Fruit fly (Drosophila melanogaster) whole organism, wandering third instar larva: Measurements from ENCODE around the gene CG4080.

Source experiments
- Abd-B ChIP-seq: fragments of >200 bp; optimal IDR thresholded peaks from 2 replicates; lab custom pipeline; 2017; ENCODE audit warnings: missing biosample characterization, missing genetic modification characterization
- CG32264 ChIP-seq: fragments of 200-800 bp; sonication (Bioruptor generic); optimal IDR thresholded peaks from 2 replicates; lab custom pipeline; 2016; ENCODE audit warnings: missing biosample characterization, missing genetic modification characterization
- CG9705 ChIP-seq: fragments of 200-800 bp; sonication (Bioruptor generic); optimal IDR thresholded peaks from 2 replicates; lab custom pipeline; 2018; ENCODE audit warnings: missing biosample characterization, mild to moderate bottlenecking, missing genetic modification characterization
- CrebA ChIP-seq: fragments of 200-800 bp; sonication (Bioruptor generic); optimal IDR thresholded peaks from 2 replicates; lab custom pipeline; 2016; ENCODE audit warnings: missing biosample characterization, mild to moderate bottlenecking, missing genetic modification characterization, borderline replicate concordance
- Dfd ChIP-seq: fragments of >200 bp; optimal IDR thresholded peaks from 2 replicates; lab custom pipeline; 2017; ENCODE audit warnings: missing biosample characterization, missing genetic modification characterization
- Dif ChIP-seq: fragments of 200-275, 200-300 bp; sonication (Bioruptor generic); optimal IDR thresholded peaks from 2 replicates; lab custom pipeline; 2018; ENCODE audit warnings: missing biosample characterization, missing genetic modification characterization; ENCODE audit not compliant: partially characterized antibody
- GATAd ChIP-seq: sonication (Bioruptor generic); optimal IDR thresholded peaks from 2 replicates; lab custom pipeline; 2016; ENCODE audit warnings: missing biosample characterization, missing genetic modification characterization
- HLH106 ChIP-seq: fragments of 200-800 bp; optimal IDR thresholded peaks from 3 replicates; lab custom pipeline; 2019; ENCODE audit warnings: missing biosample characterization, mild to moderate bottlenecking, missing genetic modification characterization, moderate library complexity
- Hnf4 ChIP-seq: fragments of 200-800 bp; sonication (Bioruptor generic); optimal IDR thresholded peaks from 2 replicates; lab custom pipeline; 2016; ENCODE audit warnings: missing biosample characterization, mild to moderate bottlenecking, missing genetic modification characterization
- Hr78 ChIP-seq: fragments of >200 bp; optimal IDR thresholded peaks from 2 replicates; lab custom pipeline; 2017; ENCODE audit warnings: missing biosample characterization, missing genetic modification characterization
- Hr83 ChIP-seq: fragments of 200-300 bp; sonication (Bioruptor generic); optimal IDR thresholded peaks from 2 replicates; lab custom pipeline; 2016; ENCODE audit warnings: missing biosample characterization, mild to moderate bottlenecking, missing genetic modification characterization, moderate library complexity; ENCODE audit not compliant: poor library complexity, severe bottlenecking
- Jra ChIP-seq: sonication (Bioruptor generic); optimal IDR thresholded peaks from 2 replicates; lab custom pipeline; 2016; ENCODE audit warnings: missing biosample characterization, missing genetic modification characterization
- Mio ChIP-seq: sonication (Bioruptor generic); optimal IDR thresholded peaks from 2 replicates; lab custom pipeline; 2016; ENCODE audit warnings: missing biosample characterization, missing genetic modification characterization
- Myc ChIP-seq: fragments of >200 bp; optimal IDR thresholded peaks from 2 replicates; lab custom pipeline; 2017
- N ChIP-seq: fragments of >200 bp; optimal IDR thresholded peaks from 2 replicates; lab custom pipeline; 2018; ENCODE audit warnings: missing biosample characterization, missing external identifiers, missing genetic modification characterization
- OdsH ChIP-seq: fragments of 200-800 bp; sonication (Bioruptor generic); optimal IDR thresholded peaks from 2 replicates; lab custom pipeline; 2016; ENCODE audit warnings: missing biosample characterization, mild to moderate bottlenecking, missing genetic modification characterization
- Rel ChIP-seq, 2 experiments: fragments of 200-800 bp; sonication (Bioruptor generic) in 1 of 2; optimal IDR thresholded peaks; 2 replicates in 1 of 2; 3 replicates in 1 of 2; lab custom pipeline; 2016 to 2019; ENCODE audit warnings: mild to moderate bottlenecking in 2 of 2, missing biosample characterization in 2 of 2, missing genetic modification characterization in 2 of 2, moderate library complexity in 1 of 2
- Sp1 ChIP-seq: fragments of 200-800 bp; sonication (Bioruptor generic); optimal IDR thresholded peaks from 3 replicates; lab custom pipeline; 2019; ENCODE audit warnings: missing biosample characterization, mild to moderate bottlenecking, missing genetic modification characterization, moderate library complexity
- Vsx2 ChIP-seq: fragments of 200-300, 225-300 bp; sonication (Bioruptor generic); optimal IDR thresholded peaks from 2 replicates; lab custom pipeline; 2018; ENCODE audit warnings: missing biosample characterization, missing genetic modification characterization; ENCODE audit not compliant: partially characterized antibody
- br ChIP-seq: fragments of 200-800 bp; sonication (Bioruptor generic); optimal IDR thresholded peaks from 2 replicates; lab custom pipeline; 2016; ENCODE audit warnings: missing biosample characterization, missing genetic modification characterization
- brk ChIP-seq: fragments of 200-800 bp; sonication (Bioruptor generic); optimal IDR thresholded peaks from 2 replicates; lab custom pipeline; 2016; ENCODE audit warnings: missing biosample characterization, mild to moderate bottlenecking, missing genetic modification characterization
- dl ChIP-seq, 2 experiments: fragments of 175-275, 200-275 bp in 1 of 2; fragments of 200-275 bp in 1 of 2; sonication (Bioruptor generic); optimal IDR thresholded peaks; lab custom pipeline; 2018; ENCODE audit warnings: mild to moderate bottlenecking in 2 of 2, missing biosample characterization in 2 of 2, missing genetic modification characterization in 2 of 2, moderate library complexity in 2 of 2; ENCODE audit not compliant: partially characterized antibody in 2 of 2, insufficient read depth in 1 of 2
- dmrt93B ChIP-seq: fragments of 200-800 bp; sonication (Bioruptor generic); optimal IDR thresholded peaks from 2 replicates; lab custom pipeline; 2018; ENCODE audit warnings: missing biosample characterization, mild to moderate bottlenecking, missing genetic modification characterization
- dsf ChIP-seq: sonication (Bioruptor generic); optimal IDR thresholded peaks from 2 replicates; lab custom pipeline; 2016; ENCODE audit warnings: missing biosample characterization, missing genetic modification characterization, borderline replicate concordance
- ey ChIP-seq: fragments of 200-800 bp; sonication (Bioruptor generic); optimal IDR thresholded peaks from 2 replicates; lab custom pipeline; 2016; ENCODE audit warnings: missing biosample characterization, missing genetic modification characterization
- foxo ChIP-seq, 2 experiments: fragments of 200-800 bp; sonication (Bioruptor generic); optimal IDR thresholded peaks; 2 replicates in 1 of 2; 3 replicates in 1 of 2; lab custom pipeline; 2016 to 2017; ENCODE audit warnings: missing biosample characterization in 2 of 2, missing genetic modification characterization in 2 of 2
- fru ChIP-seq: fragments of 200-800 bp; sonication (Bioruptor generic); optimal IDR thresholded peaks from 3 replicates; lab custom pipeline; 2016; ENCODE audit warnings: missing biosample characterization, mild to moderate bottlenecking, missing genetic modification characterization
- h ChIP-seq: fragments of 200-800 bp; sonication (Bioruptor generic); optimal IDR thresholded peaks from 3 replicates; lab custom pipeline; 2016; ENCODE audit warnings: missing biosample characterization, mild to moderate bottlenecking, missing genetic modification characterization
- jim ChIP-seq: fragments of 175-275, 200-325 bp; sonication (Bioruptor generic); optimal IDR thresholded peaks from 2 replicates; lab custom pipeline; 2016; ENCODE audit warnings: missing biosample characterization, mild to moderate bottlenecking, missing genetic modification characterization
- lola ChIP-seq: fragments of >200 bp; optimal IDR thresholded peaks from 2 replicates; lab custom pipeline; 2017; ENCODE audit warnings: missing biosample characterization, missing genetic modification characterization
- pan ChIP-seq: fragments of >200 bp; optimal IDR thresholded peaks from 2 replicates; lab custom pipeline; 2017
- psq ChIP-seq: fragments of 200-800 bp; sonication (Bioruptor generic); optimal IDR thresholded peaks from 3 replicates; lab custom pipeline; 2017; ENCODE audit warnings: missing biosample characterization, mild to moderate bottlenecking, missing genetic modification characterization, moderate library complexity
- rgr ChIP-seq: fragments of 200-800 bp; sonication (Bioruptor generic); optimal IDR thresholded peaks from 3 replicates; lab custom pipeline; 2016; ENCODE audit warnings: missing biosample characterization, mild to moderate bottlenecking, missing genetic modification characterization
- sage ChIP-seq: fragments of 200-800 bp; sonication (Bioruptor generic); optimal IDR thresholded peaks from 2 replicates; lab custom pipeline; 2016; ENCODE audit warnings: missing biosample characterization, mild to moderate bottlenecking, missing genetic modification characterization
- sv ChIP-seq: fragments of 200-800 bp; sonication (Bioruptor generic); optimal IDR thresholded peaks from 3 replicates; lab custom pipeline; 2016; ENCODE audit warnings: missing biosample characterization, missing genetic modification characterization
- tai ChIP-seq: sonication (Bioruptor generic); optimal IDR thresholded peaks from 2 replicates; lab custom pipeline; 2016; ENCODE audit warnings: missing biosample characterization, missing genetic modification characterization
- usp ChIP-seq: fragments of >200 bp; optimal IDR thresholded peaks from 2 replicates; lab custom pipeline; 2017; ENCODE audit warnings: missing biosample characterization, missing genetic modification characterization
- woc ChIP-seq: sonication (Bioruptor generic); optimal IDR thresholded peaks from 2 replicates; lab custom pipeline; 2016; ENCODE audit warnings: missing biosample characterization, mild to moderate bottlenecking, missing genetic modification characterization

The CG4080 gene

dm6 chr3L:9446731-9447238 is 47.8 kb upstream of the CG4080 start, which contains the start of gene CG3529:
TSS of gene CG3529 (plus strand) at chr3L:9446864.
- TF ChIP-seq rgr (GFP tag; lab: Kevin White, UChicago), result peak; percentile 36
- TF ChIP-seq jim (GFP tag; lab: Kevin White, UChicago), result peak; percentile 63
- TF ChIP-seq Sp1 (GFP tag; lab: Kevin White, UChicago), result peak; percentile 53
- TF ChIP-seq fru (GFP tag; lab: Kevin White, UChicago), result peak; percentile 32
- peak; percentile 28 for TF ChIP-seq sage (GFP tag; lab: Kevin White, UChicago)
- TF ChIP-seq foxo (GFP tag; optimal IDR thresholded peaks at IDR 0.05; lab: Kevin White, UChicago), result peak in 1 of 2 experiments; percentile 38
- TF ChIP-seq brk (GFP tag; lab: Kevin White, UChicago), result peak; percentile 41
- TF ChIP-seq HLH106 (tag; lab: Kevin White, UChicago), result peak; percentile 56
- peak; percentile 9 for TF ChIP-seq ey (GFP tag; lab: Kevin White, UChicago)
- no peak for TF ChIP-seq Rel (GFP tag; optimal IDR thresholded peaks at IDR 0.05; lab: Kevin White, UChicago)
- peak; percentile 61 for TF ChIP-seq Rel (tag; optimal IDR thresholded peaks at IDR 0.05; lab: Kevin White, UChicago)
- TF ChIP-seq Hnf4 (GFP tag; lab: Kevin White, UChicago), result peak; percentile 26
- no peak for TF ChIP-seq tai (GFP tag; lab: Kevin White, UChicago)
- peak; percentile 12 for TF ChIP-seq CG9705 (GFP tag; lab: Kevin White, UChicago)
- no peak for TF ChIP-seq br (GFP tag; lab: Kevin White, UChicago)
- no peak for TF ChIP-seq OdsH (GFP tag; lab: Kevin White, UChicago)
- TF ChIP-seq Hr83, result no peak

DNA sequence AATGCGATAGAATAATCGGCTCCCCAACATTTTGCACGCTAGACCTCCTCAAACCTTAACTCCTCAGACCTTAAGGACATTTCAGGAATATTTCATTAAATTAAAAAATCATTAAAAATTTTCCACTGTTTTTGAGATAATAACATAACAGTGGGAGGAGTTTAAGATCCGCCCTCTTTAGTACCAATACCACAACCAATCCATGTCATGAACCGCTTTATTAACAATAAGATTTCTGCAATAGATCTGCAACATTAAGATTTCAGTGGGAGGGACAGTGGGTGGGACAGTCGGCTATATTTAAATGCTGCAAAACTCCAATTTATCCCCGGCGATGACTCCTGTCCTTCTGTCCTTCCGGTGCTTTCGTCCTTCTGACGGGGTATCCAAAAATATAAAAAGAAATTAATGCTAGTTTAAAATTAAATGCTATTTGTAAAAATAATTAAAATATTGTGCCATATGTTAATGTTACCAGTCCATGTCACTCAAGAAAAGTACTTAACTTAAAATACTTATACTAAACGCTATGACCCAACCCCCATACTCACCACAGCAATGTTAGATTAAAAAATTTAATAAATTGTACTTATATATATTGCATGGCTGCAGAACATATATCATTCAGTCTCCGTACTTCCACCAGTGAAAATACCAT is 43.7 kb upstream of the CG4080 start, which contains the start of gene Srg3:
Gene Srg3 (plus strand): TSS at position 608 of the 658 bp plus-strand sequence.
- no peak for TF ChIP-seq Dfd (GFP tag; lab: Kevin White, UChicago)
- TF ChIP-seq tai (GFP tag; lab: Kevin White, UChicago), result no peak
- no peak for TF ChIP-seq Hr83
- TF ChIP-seq dl (GFP tag; optimal IDR thresholded peaks at IDR 0.05; lab: Kevin White, UChicago; ENCODE audit: insufficient read depth in 1 of 2, partially characterized antibody in 2 of 2), result no peak
- TF ChIP-seq dsf (GFP tag; lab: Kevin White, UChicago), result no peak
- no peak for TF ChIP-seq sage (GFP tag; lab: Kevin White, UChicago)
- TF ChIP-seq lola (GFP tag; lab: Kevin White, UChicago), result no peak
- no peak for TF ChIP-seq sv (GFP tag; lab: Kevin White, UChicago)

- no peak for TF ChIP-seq usp (GFP tag; lab: Kevin White, UChicago)
- no peak for TF ChIP-seq GATAd (GFP tag; lab: Kevin White, UChicago)
- no peak for TF ChIP-seq Dif (GFP tag; lab: Kevin White, UChicago)
- no peak for TF ChIP-seq Mio (GFP tag; lab: Kevin White, UChicago)
- TF ChIP-seq tai (GFP tag; lab: Kevin White, UChicago), result no peak
- TF ChIP-seq CG9705 (GFP tag; lab: Kevin White, UChicago), result no peak
- peak; percentile 9 for TF ChIP-seq h (GFP tag; lab: Kevin White, UChicago)
- no peak for TF ChIP-seq fru (GFP tag; lab: Kevin White, UChicago)
- no peak for TF ChIP-seq sv (GFP tag; lab: Kevin White, UChicago)
- no peak for TF ChIP-seq brk (GFP tag; lab: Kevin White, UChicago)
- TF ChIP-seq Jra (GFP tag; lab: Kevin White, UChicago), result peak; percentile 64
- peak; percentile 39 for TF ChIP-seq HLH106 (tag; lab: Kevin White, UChicago)
- TF ChIP-seq dmrt93B, result no peak
- no peak for TF ChIP-seq ey (GFP tag; lab: Kevin White, UChicago)
- TF ChIP-seq psq (GFP tag; lab: Kevin White, UChicago), result no peak
- TF ChIP-seq lola (GFP tag; lab: Kevin White, UChicago), result no peak
- peak; percentile 58 for TF ChIP-seq rgr (GFP tag; lab: Kevin White, UChicago)
- no peak for TF ChIP-seq jim (GFP tag; lab: Kevin White, UChicago)
- TF ChIP-seq Sp1 (GFP tag; lab: Kevin White, UChicago), result peak; percentile 36
- no peak for TF ChIP-seq N (GFP tag; lab: Kevin White, UChicago)
- no peak for TF ChIP-seq CrebA (GFP tag; lab: Kevin White, UChicago)
- no peak for TF ChIP-seq Vsx2 (GFP tag; lab: Kevin White, UChicago)
- no peak for TF ChIP-seq pan
- TF ChIP-seq Hr83, result peak; percentile 80
- peak; percentile 3 for TF ChIP-seq dsf (GFP tag; lab: Kevin White, UChicago)
- peak; percentile 41 for TF ChIP-seq woc (GFP tag; lab: Kevin White, UChicago)
- no peak for TF ChIP-seq Myc
- peak in 1 of 2 experiments; percentile 56 for TF ChIP-seq foxo (GFP tag; optimal IDR thresholded peaks at IDR 0.05; lab: Kevin White, UChicago)
- TF ChIP-seq Dfd (GFP tag; lab: Kevin White, UChicago), result no peak
- TF ChIP-seq br (GFP tag; lab: Kevin White, UChicago), result no peak
- no peak for TF ChIP-seq Rel (GFP tag; optimal IDR thresholded peaks at IDR 0.05; lab: Kevin White, UChicago)
- peak; percentile 52 for TF ChIP-seq Rel (tag; optimal IDR thresholded peaks at IDR 0.05; lab: Kevin White, UChicago)
- no peak for TF ChIP-seq Hr78
- no peak for TF ChIP-seq sage (GFP tag; lab: Kevin White, UChicago)
- TF ChIP-seq dl (GFP tag; optimal IDR thresholded peaks at IDR 0.05; lab: Kevin White, UChicago; ENCODE audit: insufficient read depth in 1 of 2, partially characterized antibody in 2 of 2), result no peak
- TF ChIP-seq Hnf4 (GFP tag; lab: Kevin White, UChicago), result peak; percentile 34
- TF ChIP-seq OdsH (GFP tag; lab: Kevin White, UChicago), result no peak
- no peak for TF ChIP-seq Abd-B (GFP tag; lab: Kevin White, UChicago)
- no peak for TF ChIP-seq CG32264 (GFP tag; lab: Kevin White, UChicago)
- TF ChIP-seq, all 38 proteins: peak for 11
Observed at dm6 chr3L:9441907-9442479, 43.0 kb upstream of the CG4080 start, which contains the start of the genes Bet3 and Nf-YA. TSS of gene Bet3 (minus strand) at chr3L:9442267. TSS of gene Nf-YA (minus strand) at chr3L:9442267.
